Worm (Caenorhabditis elegans): Measurements from ENCODE around the gene srbc-54.
A peak's percentile ranks its signal among the peaks of the same experiment; 100 is the strongest.

srbc-54 gene

DNA sequence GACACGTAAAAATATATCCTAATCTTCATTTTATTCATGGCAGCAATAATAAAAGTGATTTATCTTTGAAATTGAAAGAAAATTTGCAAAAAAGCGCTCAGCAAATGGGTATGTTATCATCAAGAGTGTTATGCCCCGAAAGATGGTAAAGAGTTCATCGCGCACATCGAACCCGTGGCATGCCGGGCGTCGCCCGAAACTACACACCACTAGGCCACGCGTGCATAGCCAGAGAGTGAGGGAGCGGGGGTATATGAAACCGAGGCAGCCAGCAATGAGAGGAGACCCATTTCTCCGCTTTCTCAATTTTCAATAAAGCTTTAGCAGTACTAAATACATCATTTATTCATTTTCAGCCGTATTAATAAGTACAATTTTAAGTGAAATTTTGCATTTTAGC lies 40.2 kb upstream of the srbc-54 start (continued):
- TF ChIP-seq odd-2 (tag; optimal IDR thresholded peaks at IDR 0.05) (peak; percentile 91), ceh-45 (GFP tag; IDR thresholded peaks at IDR 0.05) (peak; percentile 99), rnt-1 (tag; optimal IDR thresholded peaks at IDR 0.05) (peak; percentile 98), ceh-30 (tag; optimal IDR thresholded peaks at IDR 0.05) (peak; percentile 87), nhr-232 (tag; optimal IDR thresholded peaks at IDR 0.05) (peak; percentile 99), ceh-6 (GFP tag; optimal IDR thresholded peaks at IDR 0.05) (peak; percentile 99), sdc-2 (tag; optimal IDR thresholded peaks at IDR 0.05) (peak; percentile 93), pag-3 (tag; optimal IDR thresholded peaks at IDR 0.05; ENCODE audit: borderline replicate concordance) (peak; percentile 96), ceh-18 (tag; optimal IDR thresholded peaks at IDR 0.05) (peak; percentile 96), zip-5 (tag; optimal IDR thresholded peaks at IDR 0.05) (peak; percentile 94), ceh-22 (tag; optimal IDR thresholded peaks at IDR 0.05) (peak; percentile 55), F13H6.1 (tag; optimal IDR thresholded peaks at IDR 0.05) (peak; percentile 98), ceh-34 (tag; optimal IDR thresholded peaks at IDR 0.05) (peak; percentile 99), elt-2 (tag; optimal IDR thresholded peaks at IDR 0.05) (peak; percentile 99), fax-1 (tag; optimal IDR thresholded peaks at IDR 0.05) (peak; percentile 96), unc-86 (tag; optimal IDR thresholded peaks at IDR 0.05) (peak; percentile 99), elt-4 (tag; optimal IDR thresholded peaks at IDR 0.05) (peak; percentile 97), lim-6 (tag; optimal IDR thresholded peaks at IDR 0.05) (peak; percentile 97), hlh-13 (GFP tag; optimal IDR thresholded peaks at IDR 0.05) (peak; percentile 99), ceh-14 (tag; optimal IDR thresholded peaks at IDR 0.05) (peak; percentile 99), ets-4 (tag; optimal IDR thresholded peaks at IDR 0.05) (peak; percentile 88), gmeb-2 (tag; optimal IDR thresholded peaks at IDR 0.05) (peak; percentile 99), pha-4 (tag; optimal IDR thresholded peaks at IDR 0.05) (no peak), pax-1 (tag; optimal IDR thresholded peaks at IDR 0.05) (no peak), ttx-3 (tag; optimal IDR thresholded peaks at IDR 0.05) (peak; percentile 99), eyg-1 (tag; optimal IDR thresholded peaks at IDR 0.05) (peak; percentile 99), ceh-19 (GFP tag; optimal IDR thresholded peaks at IDR 0.05) (peak; percentile 99), sox-2 (GFP tag; IDR thresholded peaks at IDR 0.05) (peak; percentile 98), che-1 (tag; optimal IDR thresholded peaks at IDR 0.05) (peak; percentile 98), C38D4.7 (GFP tag; optimal IDR thresholded peaks at IDR 0.05) (peak; percentile 98), tbx-2 (tag; optimal IDR thresholded peaks at IDR 0.05) (peak; percentile 98), hlh-15 (tag; optimal IDR thresholded peaks at IDR 0.05) (peak; percentile 98), dmd-4 (tag; optimal IDR thresholded peaks at IDR 0.05; ENCODE audit: borderline replicate concordance) (peak; percentile 98), hlh-6 (tag; optimal IDR thresholded peaks at IDR 0.05) (peak; percentile 99), syd-9 (tag; optimal IDR thresholded peaks at IDR 0.05) (peak; percentile 99), ceh-24 (tag; optimal IDR thresholded peaks at IDR 0.05) (peak; percentile 99), ceh-2 (tag; optimal IDR thresholded peaks at IDR 0.05) (peak; percentile 98), pat-9 (tag; optimal IDR thresholded peaks at IDR 0.05) (peak; percentile 100), dve-1 (tag; optimal IDR thresholded peaks at IDR 0.05) (peak; percentile 96), tbx-7 (tag; optimal IDR thresholded peaks at IDR 0.05) (peak; percentile 82), fkh-6 (tag; optimal IDR thresholded peaks at IDR 0.05) (peak; percentile 97), C08G9.2 (tag; optimal IDR thresholded peaks at IDR 0.05) (peak; percentile 97), unc-3 (GFP tag; conservative IDR thresholded peaks at IDR 0.05) (peak; percentile 99), unc-3 (tag; optimal IDR thresholded peaks at IDR 0.05) (peak; percentile 99), nhr-11 (tag; optimal IDR thresholded peaks at IDR 0.05) (no peak), npax-4 (tag; optimal IDR thresholded peaks at IDR 0.05) (peak; percentile 98), unc-42 (tag; optimal IDR thresholded peaks at IDR 0.05) (peak; percentile 86), hlh-8 (tag; optimal IDR thresholded peaks at IDR 0.05) (peak; percentile 96), madf-2 (tag; optimal IDR thresholded peaks at IDR 0.05) (peak; percentile 98), K02D7.2 (tag; optimal IDR thresholded peaks at IDR 0.05) (peak; percentile 99), unc-55 (GFP tag; optimal IDR thresholded peaks at IDR 0.05) (no peak), Y22D7AL.16 (tag; optimal IDR thresholded peaks at IDR 0.05) (peak; percentile 99), pha-2 (tag; optimal IDR thresholded peaks at IDR 0.05) (peak; percentile 97), mec-3 (tag; optimal IDR thresholded peaks at IDR 0.05; ENCODE audit: borderline replicate concordance) (peak; percentile 94)

All from whole organism, late embryonic.